Fruit fly (Drosophila melanogaster) S2 (cell line): ENCODE results near the gene cype.

Experiments used
- CG8478 ChIP-seq: fragments of >200 bp; optimal IDR thresholded peaks from 2 replicates; lab custom pipeline; 2018
- CTCF ChIP-seq, 2 experiments: fragments of >200 bp; optimal IDR thresholded peaks; 2 replicates each; lab custom pipeline; 2018

DNA sequence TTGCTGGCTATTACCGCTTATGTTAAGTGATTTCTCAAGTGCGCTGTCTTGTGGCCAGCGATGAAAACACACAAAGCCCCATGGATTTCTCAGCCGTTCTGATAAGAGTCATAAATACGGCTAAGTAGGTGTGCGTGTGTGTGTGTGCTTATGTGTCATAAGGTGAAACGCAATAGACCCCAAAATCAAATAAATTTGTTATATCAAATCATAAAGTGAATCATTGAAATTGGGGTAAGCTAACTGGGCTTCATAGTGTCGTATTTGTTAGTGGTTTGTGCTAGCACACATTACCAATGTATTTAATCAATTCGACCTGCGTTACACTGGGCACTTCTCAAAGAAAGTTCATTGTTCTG lies 27.4 kb upstream of the cype start:
- TF ChIP-seq CTCF (optimal IDR thresholded peaks at IDR 0.05; lab: Kevin White, UChicago) (no peak), CG8478 (no peak)
